Worm (Caenorhabditis elegans): ENCODE measurements around the gene swsn-7.

The swsn-7 gene

ce11 chrII:8059532-8059931 lies 32.0 kb upstream of the swsn-7 start:
- no peak for TF ChIP-seq zag-1 (tag; optimal IDR thresholded peaks at IDR 0.05)
- peak; percentile 9 for TF ChIP-seq nhr-11 (tag; optimal IDR thresholded peaks at IDR 0.05)
- no peak for TF ChIP-seq lsy-2 (tag; optimal IDR thresholded peaks at IDR 0.05)
- no peak for TF ChIP-seq nhr-48 (tag; optimal IDR thresholded peaks at IDR 0.05)
- no peak for TF ChIP-seq nhr-28 (tag; optimal IDR thresholded peaks at IDR 0.05)

ce11 chrII:8058769-8059168 lies 31.2 kb upstream of the swsn-7 start, which contains the start of gene T05H10.8:
Gene T05H10.8 (plus strand): TSS chrII:8059069.
- TF ChIP-seq T20F7.1 (GFP tag; optimal IDR thresholded peaks at IDR 0.05) (no peak), tag-97 (GFP tag; IDR thresholded peaks at IDR 0.05) (no peak), lim-7 (GFP tag; IDR thresholded peaks at IDR 0.05) (no peak), nhr-102 (tag; optimal IDR thresholded peaks at IDR 0.05) (no peak), Y75B8A.6 (GFP tag; IDR thresholded peaks at IDR 0.05) (no peak), spr-1 (tag; optimal IDR thresholded peaks at IDR 0.05) (no peak), D1046.2 (GFP tag; IDR thresholded peaks at IDR 0.05) (no peak)

- TF ChIP-seq zip-11 (GFP tag; IDR thresholded peaks at IDR 0.05) (no peak), vab-7 (GFP tag; IDR thresholded peaks at IDR 0.05) (no peak), zfp-2 (tag; optimal IDR thresholded peaks at IDR 0.05) (no peak), spr-1 (tag; optimal IDR thresholded peaks at IDR 0.05) (no peak), duxl-1 (tag; optimal IDR thresholded peaks at IDR 0.05; ENCODE audit: poor library complexity) (no peak), lim-7 (GFP tag; IDR thresholded peaks at IDR 0.05) (no peak), snpc-4 (tag; optimal IDR thresholded peaks at IDR 0.05) (no peak), hlh-11 (tag; optimal IDR thresholded peaks at IDR 0.05) (no peak), jun-1 (tag; optimal IDR thresholded peaks at IDR 0.05) (no peak), set-16 (GFP tag; IDR thresholded peaks at IDR 0.05) (no peak), gei-8 (GFP tag; optimal IDR thresholded peaks at IDR 0.05) (no peak), ztf-7 (tag; optimal IDR thresholded peaks at IDR 0.05) (no peak), F49E8.2 (tag; optimal IDR thresholded peaks at IDR 0.05; ENCODE audit: borderline replicate concordance) (no peak), nhr-77 (tag; optimal IDR thresholded peaks at IDR 0.05) (no peak), mes-2 (tag; optimal IDR thresholded peaks at IDR 0.05; ENCODE audit: poor library complexity, severe bottlenecking) (no peak), spr-3 (GFP tag; optimal IDR thresholded peaks at IDR 0.05) (no peak), zfp-3 (GFP tag; conservative IDR thresholded peaks at IDR 0.05) (no peak), cey-2 (tag; optimal IDR thresholded peaks at IDR 0.05; ENCODE audit: borderline replicate concordance, insufficient read depth) (no peak), unc-39 (tag; optimal IDR thresholded peaks at IDR 0.05) (no peak), sdz-12 (GFP tag; optimal IDR thresholded peaks at IDR 0.05) (no peak)
Measured at ce11 chrII:8057911-8058310, 30.3 kb upstream of the swsn-7 start.

- no peak for TF ChIP-seq nhr-41 (GFP tag; IDR thresholded peaks at IDR 0.05)
Measured at ce11 chrII:8052850-8053249, 25.3 kb upstream of the swsn-7 start, which contains the start of gene T05H10.4. Gene T05H10.4 (plus strand): TSS chrII:8053150.

- TF ChIP-seq dmd-6 (GFP tag; IDR thresholded peaks at IDR 0.05) (no peak), skn-1 (tag; optimal IDR thresholded peaks at IDR 0.05) (no peak), ceh-44 (GFP tag; IDR thresholded peaks at IDR 0.05) (no peak), unc-62 (GFP tag; optimal IDR thresholded peaks at IDR 0.05 in 1 of 2) (peak in 1 of 2 experiments; percentile 7), unc-62 (tag; optimal IDR thresholded peaks at IDR 0.05) (no peak), nhr-76 (tag; optimal IDR thresholded peaks at IDR 0.05) (no peak), fkh-10 (GFP tag; optimal IDR thresholded peaks at IDR 0.05) (no peak), sdz-12 (GFP tag; optimal IDR thresholded peaks at IDR 0.05) (no peak)
Measured at ce11 chrII:8052172-8052571, 24.6 kb upstream of the swsn-7 start.
